Fruit fly (Drosophila melanogaster) whole organism, embryonic: ENCODE measurements around the gene CG33267.

Experiments
- CG11093 ChIP-seq: fragments of 200-800 bp; sonication (Bioruptor generic); IDR thresholded peaks from 3 replicates; pipeline ENCODE4 v1.3.6; 2022; ENCODE audit warnings: missing biosample characterization, missing genetic modification characterization
- CG11456 ChIP-seq: fragments of 200-800 bp; sonication (Bioruptor generic); IDR thresholded peaks from 3 replicates; pipeline ENCODE4 v1.3.6; 2022; ENCODE audit warnings: missing biosample characterization, missing genetic modification characterization
- CG12071 ChIP-seq: fragments of 200-800 bp; sonication (Bioruptor generic); optimal IDR thresholded peaks from 3 replicates; lab custom pipeline; 2018; ENCODE audit warnings: missing biosample characterization, mild to moderate bottlenecking, missing genetic modification characterization
- CG13894 ChIP-seq: fragments of 200-800 bp; sonication (Bioruptor generic); optimal IDR thresholded peaks from 3 replicates; lab custom pipeline; 2018; ENCODE audit warnings: missing biosample characterization, mild to moderate bottlenecking, missing genetic modification characterization, moderate library complexity
- CG17385 ChIP-seq: fragments of 200-800 bp; sonication (Bioruptor generic); optimal IDR thresholded peaks from 3 replicates; lab custom pipeline; 2018; ENCODE audit warnings: missing biosample characterization, mild to moderate bottlenecking, missing genetic modification characterization
- CG17912 ChIP-seq: fragments of 200-800 bp; sonication (Bioruptor generic); optimal IDR thresholded peaks from 2 replicates; lab custom pipeline; 2018; ENCODE audit warnings: missing biosample characterization, mild to moderate bottlenecking, missing genetic modification characterization
- CG18011 ChIP-seq: fragments of 200-800 bp; sonication (Bioruptor generic); optimal IDR thresholded peaks from 2 replicates; lab custom pipeline; 2017; ENCODE audit warnings: missing biosample characterization, missing genetic modification characterization, mild to moderate bottlenecking, moderate library complexity, missing genotype
- CG1832 ChIP-seq: fragments of 200-800 bp; sonication (Bioruptor generic); optimal IDR thresholded peaks from 2 replicates; lab custom pipeline; 2017; ENCODE audit warnings: missing biosample characterization, mild to moderate bottlenecking, missing genetic modification characterization, inconsistent platforms
- CG2116 ChIP-seq: fragments of 200-800 bp; sonication (Bioruptor generic); optimal IDR thresholded peaks from 3 replicates; lab custom pipeline; 2018; ENCODE audit warnings: missing biosample characterization, mild to moderate bottlenecking, missing genetic modification characterization
- CG2199 ChIP-seq: fragments of 200-800 bp; sonication (Bioruptor generic); IDR thresholded peaks from 3 replicates; pipeline ENCODE4 v1.3.6; 2022; ENCODE audit warnings: missing biosample characterization, missing genetic modification characterization
- CG30403 ChIP-seq: fragments of 200-800 bp; sonication (Bioruptor generic); optimal IDR thresholded peaks from 3 replicates; lab custom pipeline; 2016; ENCODE audit warnings: missing biosample characterization, missing genetic modification characterization
- CG32767 ChIP-seq: fragments of 200-800 bp; sonication (Bioruptor generic); IDR thresholded peaks from 2 replicates; pipeline ENCODE4 v1.3.6; 2022; ENCODE audit warnings: missing biosample characterization, missing genetic modification characterization
- CG34422 ChIP-seq: fragments of 200-800 bp; sonication (Bioruptor generic); IDR thresholded peaks from 3 replicates; pipeline ENCODE4 v1.3.6; 2022; ENCODE audit warnings: missing biosample characterization, missing genetic modification characterization
- CG7372 ChIP-seq: fragments of 200-800 bp; sonication (Bioruptor generic); IDR thresholded peaks from 2 replicates; pipeline ENCODE4 v1.3.6; 2022; ENCODE audit warnings: missing biosample characterization, missing genetic modification characterization
- Dbx ChIP-seq: fragments of 200-800 bp; sonication (Bioruptor generic); IDR thresholded peaks from 3 replicates; pipeline ENCODE4 v1.3.6; 2022; ENCODE audit warnings: missing biosample characterization, missing genetic modification characterization
- Deaf1 ChIP-seq: fragments of 200-800 bp; optimal IDR thresholded peaks from 3 replicates; lab custom pipeline; 2019; ENCODE audit warnings: missing biosample characterization, mild to moderate bottlenecking, missing genetic modification characterization, moderate library complexity
- Dfd ChIP-seq, 2 experiments: fragments of >200 bp; optimal IDR thresholded peaks; 2 replicates each; lab custom pipeline; 2017; ENCODE audit warnings: missing biosample characterization in 2 of 2, missing genetic modification characterization in 2 of 2
- Hr51 ChIP-seq, 2 experiments: fragments of 200-800 bp; sonication (Bioruptor generic); optimal IDR thresholded peaks; 2 replicates in 1 of 2; 3 replicates in 1 of 2; lab custom pipeline; 2016 to 2018; ENCODE audit warnings: missing biosample characterization in 2 of 2, missing genetic modification characterization in 2 of 2, mild to moderate bottlenecking in 1 of 2, moderate library complexity in 1 of 2
- Myb ChIP-seq: fragments of 200-800 bp; sonication (Bioruptor generic); optimal IDR thresholded peaks from 2 replicates; lab custom pipeline; 2016; ENCODE audit warnings: missing biosample characterization, missing genetic modification characterization
- NC2α ChIP-seq: fragments of 200-800 bp; sonication (Bioruptor generic); optimal IDR thresholded peaks from 2 replicates; lab custom pipeline; 2016; ENCODE audit warnings: missing biosample characterization, missing genetic modification characterization
- Nf-YC ChIP-seq: fragments of 200-800 bp; optimal IDR thresholded peaks from 3 replicates; lab custom pipeline; 2019; ENCODE audit warnings: missing biosample characterization, mild to moderate bottlenecking, missing genetic modification characterization, moderate library complexity
- Opbp ChIP-seq: fragments of 200-800 bp; sonication (Bioruptor generic); IDR thresholded peaks from 3 replicates; pipeline ENCODE4 v1.3.6; 2022; ENCODE audit warnings: missing biosample characterization, missing genetic modification characterization; ENCODE audit not compliant: partially characterized antibody
- Sry-δ ChIP-seq: fragments of 200-800 bp; sonication (Bioruptor generic); optimal IDR thresholded peaks from 2 replicates; lab custom pipeline; 2016; ENCODE audit warnings: missing biosample characterization, missing genetic modification characterization
- Stat92E ChIP-seq, 3 experiments: fragments of >200 bp in 2 of 3; fragments of 200-800 bp in 1 of 3; sonication (Bioruptor generic) in 1 of 3; optimal IDR thresholded peaks; 2 replicates each; lab custom pipeline; 2017 to 2019; ENCODE audit warnings: missing biosample characterization in 3 of 3, missing genetic modification characterization in 3 of 3, mild to moderate bottlenecking in 1 of 3, moderate library complexity in 1 of 3
- Xbp1 ChIP-seq: fragments of 200-800 bp; sonication (Bioruptor generic); optimal IDR thresholded peaks from 3 replicates; lab custom pipeline; 2016; ENCODE audit warnings: missing biosample characterization, mild to moderate bottlenecking, missing genetic modification characterization
- bigmax ChIP-seq: fragments of 200-800 bp; sonication (Bioruptor generic); optimal IDR thresholded peaks from 2 replicates; lab custom pipeline; 2018; ENCODE audit warnings: missing biosample characterization, mild to moderate bottlenecking, missing genetic modification characterization
- crc ChIP-seq: fragments of 200-800 bp; sonication (Bioruptor generic); optimal IDR thresholded peaks from 2 replicates; lab custom pipeline; 2016; ENCODE audit warnings: missing biosample characterization, missing genetic modification characterization
- crp ChIP-seq, 2 experiments: fragments of 200-800 bp; sonication (Bioruptor generic); optimal IDR thresholded peaks; 2 replicates in 1 of 2; 3 replicates in 1 of 2; lab custom pipeline; 2017; ENCODE audit warnings: missing biosample characterization in 2 of 2, missing genetic modification characterization in 2 of 2, mild to moderate bottlenecking in 1 of 2, moderate library complexity in 1 of 2
- da ChIP-seq: fragments of 200-800 bp; sonication (Bioruptor generic); optimal IDR thresholded peaks from 2 replicates; lab custom pipeline; 2016; ENCODE audit warnings: missing biosample characterization, missing genetic modification characterization
- dysf ChIP-seq: fragments of 200-800 bp; sonication (Bioruptor generic); IDR thresholded peaks from 3 replicates; pipeline ENCODE4 v1.3.6; 2022; ENCODE audit warnings: missing biosample characterization, missing genetic modification characterization
- ftz-f1 ChIP-seq: fragments of 200-800 bp; sonication (Bioruptor generic); optimal IDR thresholded peaks from 2 replicates; lab custom pipeline; 2016; ENCODE audit warnings: missing biosample characterization, missing genetic modification characterization
- fu2 ChIP-seq: fragments of 200-800 bp; sonication (Bioruptor generic); optimal IDR thresholded peaks from 2 replicates; lab custom pipeline; 2016; ENCODE audit warnings: missing biosample characterization, missing genetic modification characterization
- gsb ChIP-seq: fragments of 200-800 bp; sonication (Bioruptor generic); IDR thresholded peaks from 2 replicates; pipeline ENCODE4 v1.3.6; 2022; ENCODE audit warnings: missing biosample characterization, missing genetic modification characterization
- gsb-n ChIP-seq: fragments of 200-800 bp; sonication (Bioruptor generic); optimal IDR thresholded peaks from 3 replicates; lab custom pipeline; 2018; ENCODE audit warnings: missing biosample characterization, mild to moderate bottlenecking, missing genetic modification characterization
- hb ChIP-seq: fragments of 200-800 bp; sonication (Bioruptor generic); IDR thresholded peaks from 3 replicates; pipeline ENCODE4 v1.3.6; 2022; ENCODE audit warnings: missing biosample characterization, missing genetic modification characterization; ENCODE audit not compliant: partially characterized antibody
- knrl ChIP-seq: fragments of 200-800 bp; sonication (Bioruptor generic); IDR thresholded peaks from 3 replicates; pipeline ENCODE4 v1.3.6; 2022; ENCODE audit warnings: missing biosample characterization, missing genetic modification characterization; ENCODE audit not compliant: partially characterized antibody
- luna ChIP-seq: fragments of 200-800 bp; sonication (Bioruptor generic); optimal IDR thresholded peaks from 2 replicates; lab custom pipeline; 2016; ENCODE audit warnings: missing biosample characterization, missing genetic modification characterization
- nau ChIP-seq: fragments of 200-800 bp; sonication (Bioruptor generic); optimal IDR thresholded peaks from 3 replicates; lab custom pipeline; 2017; ENCODE audit warnings: missing biosample characterization, mild to moderate bottlenecking, missing genetic modification characterization, missing genetic modification reagents
- onecut ChIP-seq: fragments of 200-800 bp; sonication (Bioruptor generic); IDR thresholded peaks from 2 replicates; pipeline ENCODE4 v1.3.6; 2022; ENCODE audit warnings: missing biosample characterization, missing genetic modification characterization
- sima ChIP-seq: fragments of 200-800 bp; sonication (Bioruptor generic); optimal IDR thresholded peaks from 2 replicates; lab custom pipeline; 2016; ENCODE audit warnings: missing biosample characterization, missing genetic modification characterization
- slou ChIP-seq: fragments of 200-800 bp; sonication (Bioruptor generic); optimal IDR thresholded peaks from 3 replicates; lab custom pipeline; 2016; ENCODE audit warnings: missing biosample characterization, missing genetic modification characterization
- sr ChIP-seq: fragments of 200-800 bp; sonication (Bioruptor generic); IDR thresholded peaks from 3 replicates; pipeline ENCODE4 v1.3.6; 2022; ENCODE audit warnings: missing biosample characterization, missing genetic modification characterization
- twi ChIP-seq: fragments of 200-800 bp; optimal IDR thresholded peaks from 2 replicates; lab custom pipeline; 2019; ENCODE audit warnings: missing biosample characterization, mild to moderate bottlenecking, missing genetic modification characterization, moderate library complexity
- zen2 ChIP-seq: fragments of 200-800 bp; sonication (Bioruptor generic); IDR thresholded peaks from 3 replicates; pipeline ENCODE4 v1.3.6; 2022; ENCODE audit warnings: missing biosample characterization, missing genetic modification characterization; ENCODE audit not compliant: partially characterized antibody

CG33267 gene

dm6 chr3L:11601133-11601532, 36.9 kb downstream of the CG33267 start (continued):
- TF ChIP-seq CG30403 (GFP tag; lab: Kevin White, UChicago): no peak
- TF ChIP-seq luna: no peak
- no peak for TF ChIP-seq twi (tag; lab: Kevin White, UChicago)
- TF ChIP-seq NC2α (GFP tag; lab: Kevin White, UChicago): no peak
- 0 out of 3 replicates have a peak, but pooled peaks have one; percentile 47 for TF ChIP-seq CG11456 (GFP tag; lab: Robert Waterston, UW)
- TF ChIP-seq CG32767 (GFP tag; lab: Robert Waterston, UW): 0 out of 2 replicates have a peak, but pooled peaks have one; percentile 12
- no peak for TF ChIP-seq CG18011 (GFP tag; lab: Kevin White, UChicago)
- TF ChIP-seq Opbp (GFP tag; lab: Robert Waterston, UW): 0 out of 3 replicates have a peak, but pooled peaks have one; percentile 31
- TF ChIP-seq Dbx (GFP tag; lab: Robert Waterston, UW): 0 out of 3 replicates have a peak, but pooled peaks have one; percentile 11
- no peak for TF ChIP-seq Hr51 (GFP tag; optimal IDR thresholded peaks at IDR 0.05; lab: Kevin White, UChicago)
- no peak for TF ChIP-seq ftz-f1 (GFP tag; lab: Kevin White, UChicago)
- TF ChIP-seq crc: no peak
- no peak for TF ChIP-seq CG12071 (GFP tag; lab: Kevin White, UChicago)
- peak; percentile 28; the same call in 1 of the 3 replicates for TF ChIP-seq CG34422 (GFP tag; lab: Robert Waterston, UW)
- peak; percentile 85 for TF ChIP-seq Deaf1 (tag; lab: Kevin White, UChicago)
- no peak for TF ChIP-seq CG17385 (GFP tag; lab: Kevin White, UChicago)
- no peak for TF ChIP-seq CG7372 (GFP tag; lab: Robert Waterston, UW)
- TF ChIP-seq gsb: no peak
- peak; percentile 84 for TF ChIP-seq CG13894 (tag; lab: Kevin White, UChicago)
- TF ChIP-seq CG11093 (GFP tag; lab: Robert Waterston, UW): no peak

dm6 chr3L:11602040-11602439, 37.8 kb downstream of the CG33267 start:
- TF ChIP-seq dysf (no peak), Deaf1 (tag; lab: Kevin White, UChicago) (peak; percentile 56), fu2 (no peak), CG2199 (GFP tag; lab: Robert Waterston, UW) (no peak), sr (GFP tag; lab: Robert Waterston, UW) (no peak), bigmax (GFP tag; lab: Kevin White, UChicago) (no peak), CG1832 (peak; percentile 12), CG12071 (GFP tag; lab: Kevin White, UChicago) (peak; percentile 4), Nf-YC (tag; lab: Kevin White, UChicago) (no peak), CG13894 (tag; lab: Kevin White, UChicago) (peak; percentile 36), onecut (GFP tag; lab: Robert Waterston, UW) (peak; percentile 34; the same call in 1 of the 2 replicates), zen2 (GFP tag; lab: Robert Waterston, UW) (no peak)

dm6 chr3L:11604227-11604626, 39.9 kb downstream of the CG33267 start:
- peak in 1 of 2 experiments; percentile 83 for TF ChIP-seq Dfd (GFP tag; optimal IDR thresholded peaks at IDR 0.05; lab: Kevin White, UChicago)
- TF ChIP-seq gsb-n (tag; lab: Kevin White, UChicago): no peak

dm6 chr3L:11609153-11609809, 45.0 kb downstream of the CG33267 start, which contains the start of gene Duba:
TSS of gene Duba (minus strand) at chr3L:11609465.
- TF ChIP-seq CG2116 (GFP tag; lab: Kevin White, UChicago) (peak; percentile 89), da (no peak), slou (no peak), hb (no peak), nau (GFP tag; lab: Kevin White, UChicago) (no peak), crp (GFP tag; optimal IDR thresholded peaks at IDR 0.05; lab: Kevin White, UChicago) (peak in 1 of 2 experiments; percentile 23), sima (GFP tag; lab: Kevin White, UChicago) (no peak), CG17912 (GFP tag; lab: Kevin White, UChicago) (no peak), Xbp1 (GFP tag; lab: Kevin White, UChicago) (peak; percentile 24), gsb-n (tag; lab: Kevin White, UChicago) (no peak), knrl (GFP tag; lab: Robert Waterston, UW) (0 out of 3 replicates have a peak, but pooled peaks have one; percentile 6), Myb (GFP tag; lab: Kevin White, UChicago) (peak; percentile 40), Sry-δ (GFP tag; lab: Kevin White, UChicago) (peak; percentile 46), Stat92E (GFP tag; optimal IDR thresholded peaks at IDR 0.05; lab: Kevin White, UChicago) (no peak)
